Worm (Caenorhabditis elegans) whole organism, young adult: ENCODE measurements around the gene R09F10.5.

Source experiments
- ama-1 ChIP-seq, 3 experiments: fragments of 150-350 bp in 1 of 3; sonication (generic microtip) in 2 of 3; optimal IDR thresholded peaks; 2 replicates each; lab custom pipeline; 2014 to 2018; ENCODE audit warnings: missing biosample characterization in 2 of 3, missing genetic modification characterization in 2 of 3, missing genetic modification reagents in 2 of 3
- him-1 ChIP-seq: sonication (generic microtip); optimal IDR thresholded peaks from 2 replicates; lab custom pipeline; 2016; ENCODE audit warnings: missing genotype, missing genetic modification reagents, missing genetic modification characterization, missing compliant biosample characterization

- TF ChIP-seq him-1, result no peak
- no peak for TF ChIP-seq ama-1 (optimal IDR thresholded peaks at IDR 0.05; lab: Kevin White, UChicago)
- TF ChIP-seq ama-1 (GFP tag; optimal IDR thresholded peaks at IDR 0.05; lab: Kevin White, UChicago), result no peak
These were observed 10.2 kb downstream of the R09F10.5 start for ce11 chrX:8297333-8297732.
